Worm (Caenorhabditis elegans): ENCODE data around the gene irld-60.

irld-60 gene

DNA sequence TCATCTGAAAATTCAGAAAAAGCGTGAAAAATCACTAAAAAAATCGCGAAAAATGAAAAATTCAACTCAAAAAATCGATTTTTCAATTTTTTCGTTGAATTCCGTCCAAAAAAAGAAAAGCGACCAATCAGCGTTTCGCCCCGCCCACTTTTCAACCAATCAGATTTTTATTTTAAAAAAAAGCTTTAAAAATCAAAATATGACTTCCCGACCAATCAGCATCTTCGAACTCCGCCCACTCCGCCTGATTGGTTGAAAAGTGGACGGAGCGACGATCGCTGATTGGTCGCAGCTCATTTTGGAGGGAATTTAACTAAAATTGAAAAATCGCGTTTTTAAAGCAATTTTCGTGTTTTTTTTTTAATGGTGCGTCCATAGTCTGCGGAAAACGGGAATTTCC, 48.4 kb downstream of the irld-60 start:
- TF ChIP-seq arid-1 (GFP tag; conservative IDR thresholded peaks at IDR 0.05) (no peak), mdl-1 (tag; optimal IDR thresholded peaks at IDR 0.05) (no peak), madf-9 (GFP tag; conservative IDR thresholded peaks at IDR 0.05) (no peak), nhr-111 (GFP tag; optimal IDR thresholded peaks at IDR 0.05) (no peak), spr-1 (tag; optimal IDR thresholded peaks at IDR 0.05) (no peak), spr-3 (GFP tag; optimal IDR thresholded peaks at IDR 0.05) (no peak), nhr-11 (tag; optimal IDR thresholded peaks at IDR 0.05) (no peak), set-16 (GFP tag; IDR thresholded peaks at IDR 0.05) (no peak), F26F4.8 (GFP tag; conservative IDR thresholded peaks at IDR 0.05) (no peak)

DNA sequence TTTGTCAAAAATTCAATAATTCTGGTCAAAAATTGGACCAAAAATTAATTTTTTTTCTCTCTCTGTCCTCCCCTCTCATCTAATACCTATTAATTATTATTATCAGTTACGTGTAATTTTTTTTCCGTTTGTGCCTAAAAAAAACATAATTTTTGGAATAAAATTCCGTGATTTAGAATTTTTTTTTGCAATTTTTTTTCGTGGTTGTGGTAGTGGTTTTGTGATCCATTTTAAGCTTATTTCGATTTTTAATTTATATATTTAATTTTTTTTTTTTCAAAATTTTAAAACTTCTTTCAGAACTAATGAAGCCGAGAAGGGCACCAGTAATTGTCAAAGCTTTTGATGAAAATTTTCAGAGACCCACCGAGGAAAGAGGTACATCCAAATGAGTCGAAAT, 51.5 kb downstream of the irld-60 start, which contains the start of gene sas-1:
TSS of gene sas-1 (plus strand) at position 301 of the 400 bp plus-strand sequence.
- TF ChIP-seq daf-16 (GFP tag; optimal IDR thresholded peaks at IDR 0.05): no peak
- TF ChIP-seq daf-16 (tag; optimal IDR thresholded peaks at IDR 0.05): no peak
- no peak for TF ChIP-seq ceh-20 (GFP tag; IDR thresholded peaks at IDR 0.05)
- TF ChIP-seq lin-13 (GFP tag; optimal IDR thresholded peaks at IDR 0.05): no peak
- TF ChIP-seq F26F4.8 (GFP tag; conservative IDR thresholded peaks at IDR 0.05): no peak
- TF ChIP-seq zfp-2 (tag; optimal IDR thresholded peaks at IDR 0.05): no peak
- no peak for TF ChIP-seq pha-4 (GFP tag; IDR thresholded peaks at IDR 0.05)
- TF ChIP-seq pha-4 (tag; optimal IDR thresholded peaks at IDR 0.05): no peak
- no peak for TF ChIP-seq zfp-3 (GFP tag; conservative IDR thresholded peaks at IDR 0.05)
- TF ChIP-seq ceh-62 (tag; optimal IDR thresholded peaks at IDR 0.05): no peak
- TF ChIP-seq spr-3 (GFP tag; optimal IDR thresholded peaks at IDR 0.05): no peak
- TF ChIP-seq ZK546.5 (tag; optimal IDR thresholded peaks at IDR 0.05): no peak
- TF ChIP-seq nhr-11 (tag; optimal IDR thresholded peaks at IDR 0.05): no peak
- TF ChIP-seq nhr-111 (GFP tag; optimal IDR thresholded peaks at IDR 0.05): no peak
- TF ChIP-seq ceh-44 (GFP tag; IDR thresholded peaks at IDR 0.05): no peak
- TF ChIP-seq nhr-41 (GFP tag; IDR thresholded peaks at IDR 0.05): no peak
- no peak for TF ChIP-seq arid-1 (GFP tag; conservative IDR thresholded peaks at IDR 0.05)

Measured in whole organism, L4 larva.